Worm (Caenorhabditis elegans) whole organism, L4 larva: Measurements from ENCODE around the gene dex-1.

ENCODE experiments used
- D1046.2 ChIP-seq: fragments of 200-800 bp; sonication (Bioruptor generic); IDR thresholded peaks from 2 replicates; pipeline ENCODE4 v1.3.6; 2022; ENCODE audit warnings: missing genetic modification characterization, missing compliant biosample characterization
- F10B5.3 ChIP-seq: sonication (generic microtip); optimal IDR thresholded peaks from 2 replicates; lab custom pipeline; 2016; ENCODE audit warnings: mild to moderate bottlenecking, missing genetic modification characterization, missing compliant biosample characterization
- F37D6.2 ChIP-seq: sonication (generic microtip); optimal IDR thresholded peaks from 2 replicates; lab custom pipeline; 2016; ENCODE audit warnings: mild to moderate bottlenecking, missing genetic modification characterization, missing compliant biosample characterization
- F49E8.2 ChIP-seq: sonication (generic microtip); optimal IDR thresholded peaks from 2 replicates; lab custom pipeline; 2016; ENCODE audit warnings: missing compliant biosample characterization, mild to moderate bottlenecking, missing genetic modification characterization, borderline replicate concordance
- Y5F2A.4 ChIP-seq: fragments of 200-800 bp; sonication (Bioruptor generic); optimal IDR thresholded peaks from 2 replicates; lab custom pipeline; 2018; ENCODE audit warnings: mild to moderate bottlenecking, missing genetic modification characterization, missing compliant biosample characterization
- aha-1 ChIP-seq: fragments of 150-350 bp; peaks from one replicate; lab custom pipeline; 2014; ENCODE audit warnings: missing biosample characterization, missing genetic modification characterization
- aly-2 ChIP-seq: sonication (generic microtip); optimal IDR thresholded peaks from 2 replicates; lab custom pipeline; 2018; ENCODE audit warnings: missing biosample characterization, missing genetic modification characterization
- arid-1 ChIP-seq: fragments of 200-800 bp; sonication (Bioruptor generic); conservative IDR thresholded peaks from 2 replicates; pipeline ENCODE4 v1.3.6; 2022; ENCODE audit warnings: missing genetic modification reagents, missing genetic modification characterization, missing compliant biosample characterization
- ceh-20 ChIP-seq: fragments of 200-800 bp; sonication (Bioruptor generic); IDR thresholded peaks from 2 replicates; pipeline ENCODE4 v1.3.6; 2022; ENCODE audit warnings: missing genetic modification reagents, missing genetic modification characterization, missing compliant biosample characterization
- ceh-32 ChIP-seq: sonication (generic microtip); optimal IDR thresholded peaks from 2 replicates; lab custom pipeline; 2016; ENCODE audit warnings: mild to moderate bottlenecking, missing genetic modification characterization, missing compliant biosample characterization; ENCODE audit not compliant: poor library complexity
- ceh-44 ChIP-seq: fragments of 200-800 bp; sonication (Bioruptor generic); IDR thresholded peaks from 2 replicates; pipeline ENCODE4 v1.3.6; 2022; ENCODE audit warnings: missing genetic modification reagents, missing genetic modification characterization, missing compliant biosample characterization
- ceh-82 ChIP-seq: sonication (generic microtip); optimal IDR thresholded peaks from 2 replicates; lab custom pipeline; 2017; ENCODE audit warnings: missing biosample characterization, missing genetic modification characterization
- ctbp-1 ChIP-seq: fragments of 200-800 bp; sonication (Bioruptor generic); IDR thresholded peaks from 2 replicates; pipeline ENCODE4 v1.3.6; 2022; ENCODE audit warnings: missing genetic modification reagents, missing genetic modification characterization, missing compliant biosample characterization
- daf-8 ChIP-seq: fragments of 200-800 bp; sonication (Bioruptor generic); IDR thresholded peaks from 2 replicates; pipeline ENCODE4 v1.3.6; 2022; ENCODE audit warnings: missing genetic modification characterization, missing compliant biosample characterization
- dmd-6 ChIP-seq: fragments of 200-800 bp; sonication (Bioruptor generic); IDR thresholded peaks from 2 replicates; pipeline ENCODE4 v1.3.6; 2022; ENCODE audit warnings: missing genetic modification reagents, missing genetic modification characterization, missing compliant biosample characterization
- egl-43 ChIP-seq: fragments of 200-800 bp; sonication (Bioruptor generic); IDR thresholded peaks from 2 replicates; pipeline ENCODE4 v1.3.6; 2022; ENCODE audit warnings: missing genetic modification reagents, missing genetic modification characterization, missing compliant biosample characterization
- gei-8 ChIP-seq: fragments of 200-800 bp; sonication (Bioruptor generic); optimal IDR thresholded peaks from 2 replicates; lab custom pipeline; 2018; ENCODE audit warnings: mild to moderate bottlenecking, missing genetic modification characterization, missing compliant biosample characterization
- hlh-11 ChIP-seq: fragments of 200-800 bp; sonication (Bioruptor generic); optimal IDR thresholded peaks from 2 replicates; lab custom pipeline; 2018; ENCODE audit warnings: mild to moderate bottlenecking, missing genetic modification characterization, missing compliant biosample characterization
- lim-7 ChIP-seq: fragments of 200-800 bp; sonication (Bioruptor generic); IDR thresholded peaks from 2 replicates; pipeline ENCODE4 v1.3.6; 2022; ENCODE audit warnings: missing genetic modification characterization, missing compliant biosample characterization
- lin-29 ChIP-seq: fragments of 200-800 bp; sonication (Bioruptor generic); IDR thresholded peaks from 2 replicates; pipeline ENCODE4 v1.3.6; 2022; ENCODE audit warnings: missing genetic modification reagents, missing genetic modification characterization, missing compliant biosample characterization
- madf-9 ChIP-seq: fragments of 200-800 bp; sonication (Bioruptor generic); conservative IDR thresholded peaks from 2 replicates; pipeline ENCODE4 v1.3.6; 2022; ENCODE audit warnings: missing genetic modification reagents, missing genetic modification characterization, missing compliant biosample characterization
- mes-2 ChIP-seq: sonication (generic microtip); optimal IDR thresholded peaks from 2 replicates; lab custom pipeline; 2016; ENCODE audit warnings: missing genotype, mild to moderate bottlenecking, missing genetic modification characterization, missing compliant biosample characterization; ENCODE audit not compliant: poor library complexity, severe bottlenecking
- nhr-102 ChIP-seq: sonication (generic microtip); optimal IDR thresholded peaks from 2 replicates; lab custom pipeline; 2016; ENCODE audit warnings: mild to moderate bottlenecking, missing genetic modification characterization, moderate library complexity, missing compliant biosample characterization
- nhr-11 ChIP-seq: fragments of 150-350 bp; optimal IDR thresholded peaks from 2 replicates; lab custom pipeline; 2014; ENCODE audit warnings: missing biosample characterization, missing genetic modification characterization
- nhr-237 ChIP-seq: sonication (generic microtip); optimal IDR thresholded peaks from 2 replicates; lab custom pipeline; 2017; ENCODE audit warnings: missing biosample characterization, missing genetic modification characterization
- nhr-25 ChIP-seq: sonication (generic microtip); optimal IDR thresholded peaks from 2 replicates; lab custom pipeline; 2017; ENCODE audit warnings: missing genetic modification characterization, mild to moderate bottlenecking, missing compliant biosample characterization, antibody characterized with exemption, moderate library complexity, borderline replicate concordance; ENCODE audit not compliant: insufficient read depth
- nhr-42 ChIP-seq: fragments of 200-800 bp; sonication (Bioruptor generic); IDR thresholded peaks from 2 replicates; pipeline ENCODE4 v1.3.6; 2022; ENCODE audit warnings: missing genetic modification characterization, missing compliant biosample characterization
- nhr-48 ChIP-seq: sonication (generic microtip); optimal IDR thresholded peaks from 2 replicates; lab custom pipeline; 2016; ENCODE audit warnings: mild to moderate bottlenecking, missing genetic modification characterization, missing compliant biosample characterization
- nhr-76 ChIP-seq: fragments of 150-350 bp; optimal IDR thresholded peaks from 2 replicates; lab custom pipeline; 2014; ENCODE audit warnings: missing biosample characterization, missing genetic modification characterization
- nhr-77 ChIP-seq: fragments of 150-350 bp; optimal IDR thresholded peaks from 2 replicates; lab custom pipeline; 2014; ENCODE audit warnings: missing biosample characterization, missing genetic modification characterization
- pha-4 ChIP-seq, 2 experiments: fragments of 150-350 bp in 1 of 2; fragments of 200-800 bp in 1 of 2; sonication (Bioruptor generic) in 1 of 2; IDR thresholded peaks in 1 of 2; optimal IDR thresholded peaks in 1 of 2; 2 replicates each; pipeline versions ENCODE4 v1.3.6 to Lab custom; 2014 to 2022; ENCODE audit warnings: missing genetic modification characterization in 2 of 2, missing genetic modification reagents in 2 of 2, missing biosample characterization in 1 of 2, missing compliant biosample characterization in 1 of 2
- rbr-2 ChIP-seq: sonication (generic microtip); optimal IDR thresholded peaks from 2 replicates; lab custom pipeline; 2016; ENCODE audit warnings: missing genotype, missing genetic modification characterization, missing compliant biosample characterization
- saeg-2 ChIP-seq: fragments of 200-800 bp; sonication (Bioruptor generic); IDR thresholded peaks from 2 replicates; pipeline ENCODE4 v1.3.6; 2022; ENCODE audit warnings: missing genetic modification reagents, missing genetic modification characterization, missing compliant biosample characterization
- sdz-12 ChIP-seq: fragments of 200-800 bp; sonication (Bioruptor generic); optimal IDR thresholded peaks from 2 replicates; lab custom pipeline; 2018; ENCODE audit warnings: mild to moderate bottlenecking, missing genetic modification characterization, missing compliant biosample characterization
- set-16 ChIP-seq: fragments of 200-800 bp; sonication (Bioruptor generic); IDR thresholded peaks from 2 replicates; pipeline ENCODE4 v1.3.6; 2022; ENCODE audit warnings: missing genetic modification reagents, missing genetic modification characterization, missing compliant biosample characterization
- skn-1 ChIP-seq: fragments of 150-350 bp; optimal IDR thresholded peaks from 2 replicates; lab custom pipeline; 2014; ENCODE audit warnings: missing biosample characterization, missing genetic modification characterization
- spr-1 ChIP-seq: sonication (generic microtip); optimal IDR thresholded peaks from 2 replicates; lab custom pipeline; 2016; ENCODE audit warnings: mild to moderate bottlenecking, missing genetic modification characterization, missing compliant biosample characterization
- tra-1 ChIP-seq: fragments of 200-800 bp; sonication (Bioruptor generic); IDR thresholded peaks from 2 replicates; pipeline ENCODE4 v1.3.6; 2022; ENCODE audit warnings: missing genetic modification reagents, missing genetic modification characterization, missing compliant biosample characterization
- unc-39 ChIP-seq: sonication (generic microtip); optimal IDR thresholded peaks from 2 replicates; lab custom pipeline; 2017; ENCODE audit warnings: missing biosample characterization, missing genetic modification characterization
- unc-62 ChIP-seq, 3 experiments: fragments of 150-350 bp in 1 of 3; sonication (generic microtip); optimal IDR thresholded peaks in 2 of 3; peaks in 1 of 3; 1 replicate in 1 of 3; 2 replicates in 2 of 3; lab custom pipeline; 2014 to 2017; ENCODE audit warnings: missing biosample characterization in 3 of 3, missing genetic modification characterization in 3 of 3, missing genetic modification reagents in 3 of 3, missing genotype in 1 of 3
- zfp-3 ChIP-seq: fragments of 200-800 bp; sonication (Bioruptor generic); conservative IDR thresholded peaks from 2 replicates; pipeline ENCODE4 v1.3.6; 2022; ENCODE audit warnings: missing genetic modification reagents, missing genetic modification characterization, missing compliant biosample characterization
- ztf-7 ChIP-seq: fragments of 150-350 bp; optimal IDR thresholded peaks from 2 replicates; lab custom pipeline; 2014; ENCODE audit warnings: missing biosample characterization, missing genetic modification characterization

Gene dex-1

DNA sequence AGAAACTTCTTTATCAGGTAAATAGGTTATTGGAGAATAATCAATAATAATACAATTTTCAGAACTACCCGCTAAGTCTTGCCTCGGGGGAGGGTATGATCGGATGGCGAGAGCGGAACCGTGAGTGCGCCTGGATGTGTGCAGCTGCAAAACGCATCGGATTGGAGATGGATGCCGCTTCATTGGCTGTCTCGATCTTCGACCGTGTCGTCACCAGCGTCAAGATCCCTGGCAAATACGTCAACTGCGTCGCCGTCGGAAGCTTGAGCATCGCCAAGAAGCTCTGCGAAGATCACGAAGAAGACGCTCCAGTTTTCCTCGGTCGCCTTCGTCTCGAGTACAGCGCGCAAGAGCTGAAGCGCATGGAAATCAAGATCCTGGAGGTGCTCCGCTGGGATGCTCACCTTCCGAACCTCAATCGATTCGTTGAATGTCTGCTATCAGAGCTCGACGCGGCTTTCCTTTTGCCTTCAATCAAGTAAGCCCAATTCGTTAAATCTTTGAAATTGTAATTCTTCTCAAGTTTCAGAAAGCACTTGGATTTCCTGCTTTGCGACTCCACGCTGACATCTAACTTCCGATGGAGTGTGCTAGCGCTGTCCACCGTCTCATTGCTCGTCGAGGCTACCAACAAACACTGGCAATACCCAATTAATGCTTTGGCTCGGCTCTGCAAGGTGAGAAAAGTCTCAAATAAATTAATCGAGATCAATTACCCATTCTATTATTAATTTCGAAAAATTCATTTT is 21.0 kb upstream of the dex-1 start (continued):
- no peak for TF ChIP-seq ceh-20 (GFP tag; lab: Robert Waterston, UW)
- TF ChIP-seq gei-8 (GFP tag; lab: Kevin White, UChicago), result no peak
- TF ChIP-seq nhr-48 (tag; lab: Kevin White, UChicago), result no peak
- TF ChIP-seq set-16 (GFP tag; lab: Robert Waterston, UW), result peak; percentile 89
- TF ChIP-seq spr-1 (tag; lab: Kevin White, UChicago), result no peak
- TF ChIP-seq nhr-237 (tag; lab: Kevin White, UChicago), result no peak
- TF ChIP-seq sdz-12 (GFP tag; lab: Kevin White, UChicago), result no peak
- TF ChIP-seq skn-1 (tag; lab: Kevin White, UChicago), result no peak
- TF ChIP-seq pha-4 (GFP tag; IDR thresholded peaks at IDR 0.05; lab: Robert Waterston, UW), result 0 out of 2 replicates have a peak, but pooled peaks have one; percentile 6
- no peak for TF ChIP-seq pha-4 (tag; optimal IDR thresholded peaks at IDR 0.05; lab: Kevin White, UChicago)
- no peak for TF ChIP-seq F49E8.2
- TF ChIP-seq F37D6.2 (tag; lab: Kevin White, UChicago), result no peak
- peak in 1 of 2 experiments; percentile 88 for TF ChIP-seq unc-62 (GFP tag; optimal IDR thresholded peaks at IDR 0.05 in 1 of 2; lab: Kevin White, UChicago)
- no peak for TF ChIP-seq unc-62 (tag; optimal IDR thresholded peaks at IDR 0.05; lab: Kevin White, UChicago)
- no peak for TF ChIP-seq aly-2
- no peak for TF ChIP-seq ceh-32 (tag; lab: Kevin White, UChicago)
- TF ChIP-seq F10B5.3 (tag; lab: Kevin White, UChicago), result no peak
- TF ChIP-seq tra-1 (GFP tag; lab: Robert Waterston, UW), result no peak
- no peak for TF ChIP-seq unc-39
- TF ChIP-seq Y5F2A.4, result no peak
- TF ChIP-seq ztf-7 (tag; lab: Kevin White, UChicago), result no peak
- no peak for TF ChIP-seq ceh-82 (tag; lab: Kevin White, UChicago)
- TF ChIP-seq egl-43 (GFP tag; lab: Robert Waterston, UW), result 0 out of 2 replicates have a peak, but pooled peaks have one; percentile 17
- TF ChIP-seq nhr-11 (tag; lab: Kevin White, UChicago), result no peak
- no peak for TF ChIP-seq hlh-11
- TF ChIP-seq ceh-44 (GFP tag; lab: Robert Waterston, UW), result no peak
- no peak for TF ChIP-seq aha-1

DNA sequence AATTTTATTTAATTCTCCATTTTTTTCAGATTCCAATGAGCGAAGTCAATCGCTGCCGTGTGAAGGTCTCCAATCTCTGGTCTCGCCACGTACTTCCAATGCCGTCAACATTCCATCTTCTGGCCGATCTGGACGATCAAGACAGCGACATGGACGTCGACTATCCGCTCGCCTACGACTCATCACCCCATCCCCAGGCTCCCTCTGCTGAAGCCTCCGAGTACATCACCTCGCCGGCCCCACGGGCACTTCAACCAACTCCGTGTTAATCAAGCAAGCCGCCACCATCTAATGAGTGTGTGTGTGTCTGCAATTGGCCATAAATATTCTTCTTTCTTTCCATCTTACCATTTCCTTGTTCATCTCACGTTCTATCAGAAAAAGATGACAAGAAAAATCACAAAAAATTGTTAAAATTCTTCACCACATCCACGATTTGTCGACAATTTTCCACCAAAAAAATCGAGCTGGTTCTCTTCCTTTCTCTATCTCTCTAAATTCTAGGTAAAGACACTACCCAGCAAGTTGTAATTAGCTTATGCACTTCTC is 20.4 kb upstream of the dex-1 start:
- TF ChIP-seq mes-2 (tag; lab: Kevin White, UChicago) (no peak), D1046.2 (no peak), saeg-2 (no peak), F49E8.2 (no peak), rbr-2 (no peak), arid-1 (GFP tag; lab: Robert Waterston, UW) (no peak), madf-9 (GFP tag; lab: Robert Waterston, UW) (no peak), lin-29 (0 out of 2 replicates have a peak, but pooled peaks have one; percentile 7), nhr-11 (tag; lab: Kevin White, UChicago) (no peak), nhr-25 (no peak), daf-8 (GFP tag; lab: Robert Waterston, UW) (no peak), nhr-76 (tag; lab: Kevin White, UChicago) (no peak), egl-43 (GFP tag; lab: Robert Waterston, UW) (peak; percentile 35; the same call in 1 of the 2 replicates), pha-4 (GFP tag; IDR thresholded peaks at IDR 0.05; lab: Robert Waterston, UW) (peak; percentile 7; the same call in 1 of the 2 replicates), pha-4 (tag; optimal IDR thresholded peaks at IDR 0.05; lab: Kevin White, UChicago) (no peak), unc-62 (GFP tag; optimal IDR thresholded peaks at IDR 0.05 in 1 of 2; lab: Kevin White, UChicago) (no peak), unc-62 (tag; optimal IDR thresholded peaks at IDR 0.05; lab: Kevin White, UChicago) (no peak), aha-1 (peak; percentile 88), gei-8 (GFP tag; lab: Kevin White, UChicago) (no peak), dmd-6 (GFP tag; lab: Robert Waterston, UW) (no peak), spr-1 (tag; lab: Kevin White, UChicago) (no peak), zfp-3 (GFP tag; lab: Robert Waterston, UW) (peak; percentile 29), lim-7 (GFP tag; lab: Robert Waterston, UW) (0 out of 2 replicates have a peak, but pooled peaks have one; percentile 51), ctbp-1 (GFP tag; lab: Robert Waterston, UW) (no peak), nhr-102 (tag; lab: Kevin White, UChicago) (no peak), Y5F2A.4 (no peak), nhr-77 (tag; lab: Kevin White, UChicago) (peak; percentile 54), nhr-42 (GFP tag; lab: Robert Waterston, UW) (no peak)
